Fruit fly (Drosophila melanogaster): Measurements from ENCODE around the gene f.
A peak's percentile ranks its signal among the peaks of the same experiment; 100 is the strongest.

f gene

DNA sequence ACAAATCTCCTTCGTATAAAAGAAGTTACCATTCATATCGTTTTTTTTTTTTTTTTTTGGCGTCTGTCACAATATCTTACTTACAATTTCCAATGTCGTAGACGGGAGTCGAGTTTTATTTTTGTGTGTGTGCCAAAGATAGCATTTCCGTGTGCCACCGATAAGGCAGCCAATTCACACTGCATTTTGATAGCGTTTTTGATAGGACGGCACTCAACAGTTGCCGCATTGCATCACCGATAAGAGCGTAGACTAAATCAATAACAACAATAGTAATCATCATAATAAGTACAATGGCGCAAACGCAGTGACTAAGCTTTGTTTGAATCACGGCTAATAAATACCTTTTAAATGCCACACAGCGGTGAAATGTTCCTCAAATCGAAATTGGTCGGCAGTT, 46.3 kb upstream of the f start (continued):
- TF ChIP-seq pzg (GFP tag; optimal IDR thresholded peaks at IDR 0.05) (no peak), CG2678 (tag; optimal IDR thresholded peaks at IDR 0.05) (no peak), CG2129 (GFP tag; IDR thresholded peaks at IDR 0.05; ENCODE audit: partially characterized antibody) (no peak), chinmo (GFP tag; IDR thresholded peaks at IDR 0.05; ENCODE audit: partially characterized antibody) (0 out of 4 replicates have a peak, but pooled peaks have one; percentile 31), MTF-1 (GFP tag; optimal IDR thresholded peaks at IDR 0.05; ENCODE audit: borderline replicate concordance) (no peak), CTCF (GFP tag; optimal IDR thresholded peaks at IDR 0.05) (no peak), wek (GFP tag; optimal IDR thresholded peaks at IDR 0.05) (no peak), dmrt99B (tag; optimal IDR thresholded peaks at IDR 0.05) (no peak), sc (optimal IDR thresholded peaks at IDR 0.05) (no peak), sc (GFP tag; optimal IDR thresholded peaks at IDR 0.05) (no peak), hb (GFP tag; IDR thresholded peaks at IDR 0.05; ENCODE audit: partially characterized antibody) (no peak), bowl (GFP tag; IDR thresholded peaks at IDR 0.05) (no peak), CG10147 (GFP tag; optimal IDR thresholded peaks at IDR 0.05) (no peak), CG1024 (GFP tag; IDR thresholded peaks at IDR 0.05) (no peak), hkb (optimal IDR thresholded peaks at IDR 0.05) (no peak), hkb (GFP tag; IDR thresholded peaks at IDR 0.05) (no peak), Vsx1 (GFP tag; optimal IDR thresholded peaks at IDR 0.05) (peak; percentile 11), grn (GFP tag; optimal IDR thresholded peaks at IDR 0.05) (peak; percentile 87), exex (tag; optimal IDR thresholded peaks at IDR 0.05) (peak; percentile 46), Dip2 (GFP tag; IDR thresholded peaks at IDR 0.05) (no peak), vvl (GFP tag; IDR thresholded peaks at IDR 0.05) (no peak), Rx (GFP tag; IDR thresholded peaks at IDR 0.05) (no peak), dati (GFP tag; IDR thresholded peaks at IDR 0.05) (no peak), al (GFP tag; IDR thresholded peaks at IDR 0.05) (no peak), sqz (GFP tag; optimal IDR thresholded peaks at IDR 0.05) (peak; percentile 24)

- TF ChIP-seq HLH3B (GFP tag; IDR thresholded peaks at IDR 0.05) (peak; percentile 29; the same call in 1 of the 2 replicates), Ssrp (tag; optimal IDR thresholded peaks at IDR 0.05) (peak; percentile 37), bsh (GFP tag; optimal IDR thresholded peaks at IDR 0.05) (peak in 1 of 2 experiments; percentile 42), CG16863 (GFP tag; optimal IDR thresholded peaks at IDR 0.05) (no peak), PHDP (tag; optimal IDR thresholded peaks at IDR 0.05) (peak; percentile 24), btn (GFP tag; optimal IDR thresholded peaks at IDR 0.05) (no peak), CG34422 (GFP tag; IDR thresholded peaks at IDR 0.05) (no peak), CG8478 (optimal IDR thresholded peaks at IDR 0.05) (no peak), CG12104 (GFP tag; optimal IDR thresholded peaks at IDR 0.05) (no peak), stwl (tag; optimal IDR thresholded peaks at IDR 0.05) (no peak), CG14441 (GFP tag; IDR thresholded peaks at IDR 0.05) (0 out of 2 replicates have a peak, but pooled peaks have one; percentile 13), dmrt11E (tag; optimal IDR thresholded peaks at IDR 0.05) (no peak), CG1024 (GFP tag; IDR thresholded peaks at IDR 0.05) (no peak), CG17359 (tag; optimal IDR thresholded peaks at IDR 0.05) (peak; percentile 7), CG2889 (GFP tag; IDR thresholded peaks at IDR 0.05) (no peak), CG11695 (GFP tag; IDR thresholded peaks at IDR 0.05) (0 out of 3 replicates have a peak, but pooled peaks have one; percentile 40), CG11093 (GFP tag; IDR thresholded peaks at IDR 0.05) (no peak), Drgx (GFP tag; IDR thresholded peaks at IDR 0.05) (peak; percentile 54), Xbp1 (GFP tag; optimal IDR thresholded peaks at IDR 0.05) (peak; percentile 10), Opbp (GFP tag; IDR thresholded peaks at IDR 0.05; ENCODE audit: partially characterized antibody) (no peak), CG31441 (GFP tag; IDR thresholded peaks at IDR 0.05) (peak; percentile 35; the same call in 1 of the 2 replicates), wor (GFP tag; IDR thresholded peaks at IDR 0.05) (no peak), Ada2b (GFP tag; IDR thresholded peaks at IDR 0.05) (0 out of 2 replicates have a peak, but pooled peaks have one; percentile 14), pfk (GFP tag; optimal IDR thresholded peaks at IDR 0.05) (no peak), klu (GFP tag; IDR thresholded peaks at IDR 0.05) (no peak), Med (GFP tag) (peak; percentile 10), zfh2 (GFP tag; optimal IDR thresholded peaks at IDR 0.05) (no peak), CG12391 (tag; optimal IDR thresholded peaks at IDR 0.05) (peak; percentile 21)
Observed at dm6 chrX:17187495-17187894, 45.2 kb upstream of the f start.

All from whole organism, embryonic.